Worm (Caenorhabditis elegans) whole organism, young adult: ENCODE measurements around the gene Y39E4A.1.

ENCODE experiments used
- B0019.2 ChIP-seq: fragments of 200-800 bp; sonication (Bioruptor generic); conservative IDR thresholded peaks from 2 replicates; pipeline ENCODE4 v1.3.6; 2022; ENCODE audit warnings: missing genetic modification reagents, missing genetic modification characterization, missing compliant biosample characterization
- B0261.1 ChIP-seq: sonication (generic microtip); optimal IDR thresholded peaks from 2 replicates; lab custom pipeline; 2016; ENCODE audit warnings: mild to moderate bottlenecking, missing genetic modification characterization, moderate library complexity, missing compliant biosample characterization
- C17E4.6 ChIP-seq: fragments of 200-800 bp; sonication (Bioruptor generic); IDR thresholded peaks from 2 replicates; pipeline ENCODE4 v1.3.6; 2022; ENCODE audit warnings: missing genetic modification reagents, missing genetic modification characterization, missing compliant biosample characterization
- D2030.7 ChIP-seq: fragments of 200-800 bp; sonication (Bioruptor generic); IDR thresholded peaks from 2 replicates; pipeline ENCODE4 v1.3.6; 2022; ENCODE audit warnings: missing genetic modification reagents, missing genetic modification characterization, missing compliant biosample characterization
- F10E7.11 ChIP-seq: sonication (generic microtip); optimal IDR thresholded peaks from 2 replicates; lab custom pipeline; 2017; ENCODE audit warnings: mild to moderate bottlenecking, missing genetic modification characterization, moderate library complexity, missing compliant biosample characterization
- F22D6.2 ChIP-seq: sonication (generic microtip); optimal IDR thresholded peaks from 2 replicates; lab custom pipeline; 2016; ENCODE audit warnings: mild to moderate bottlenecking, missing genetic modification characterization, missing compliant biosample characterization
- F33H1.4 ChIP-seq: fragments of 200-800 bp; sonication (Bioruptor generic); IDR thresholded peaks from 2 replicates; pipeline ENCODE4 v1.3.6; 2022; ENCODE audit warnings: missing genetic modification reagents, missing genetic modification characterization, missing compliant biosample characterization
- F37B4.10 ChIP-seq: fragments of 200-800 bp; sonication (Bioruptor generic); IDR thresholded peaks from 2 replicates; pipeline ENCODE4 v1.3.6; 2022; ENCODE audit warnings: missing genetic modification characterization, missing compliant biosample characterization
- F49E8.2 ChIP-seq: sonication (generic microtip); optimal IDR thresholded peaks from 3 replicates; lab custom pipeline; 2017; ENCODE audit warnings: missing genetic modification characterization, mild to moderate bottlenecking, missing compliant biosample characterization, antibody characterized with exemption, moderate library complexity; ENCODE audit not compliant: insufficient read depth
- F55B11.4 ChIP-seq: sonication (generic microtip); optimal IDR thresholded peaks from 2 replicates; lab custom pipeline; 2016; ENCODE audit warnings: missing compliant biosample characterization, missing genetic modification characterization, borderline replicate concordance; ENCODE audit not compliant: insufficient read depth
- F57C9.4 ChIP-seq: sonication (generic microtip); optimal IDR thresholded peaks from 2 replicates; lab custom pipeline; 2017; ENCODE audit warnings: mild to moderate bottlenecking, missing genetic modification characterization, missing compliant biosample characterization
- K11D2.4 ChIP-seq: fragments of 200-800 bp; sonication (Bioruptor generic); IDR thresholded peaks from 2 replicates; pipeline ENCODE4 v1.3.6; 2022; ENCODE audit warnings: missing genetic modification reagents, missing genetic modification characterization, missing compliant biosample characterization
- Y56A3A.18 ChIP-seq: fragments of 200-800 bp; sonication (Bioruptor generic); IDR thresholded peaks from 2 replicates; pipeline ENCODE4 v1.3.6; 2022; ENCODE audit warnings: missing genetic modification reagents, missing genetic modification characterization, missing compliant biosample characterization
- Y79H2A.3 ChIP-seq: fragments of 200-800 bp; sonication (Bioruptor generic); conservative IDR thresholded peaks from 2 replicates; pipeline ENCODE4 v1.3.6; 2022; ENCODE audit warnings: missing genetic modification reagents, missing genetic modification characterization, missing compliant biosample characterization
- ZK185.1 ChIP-seq: sonication (generic microtip); optimal IDR thresholded peaks from 2 replicates; lab custom pipeline; 2016; ENCODE audit warnings: mild to moderate bottlenecking, missing genetic modification characterization, missing compliant biosample characterization; ENCODE audit not compliant: poor library complexity, severe bottlenecking
- aptf-3 ChIP-seq: fragments of 200-800 bp; sonication (Bioruptor generic); IDR thresholded peaks from 2 replicates; pipeline ENCODE4 v1.3.6; 2022; ENCODE audit warnings: missing genetic modification characterization, missing compliant biosample characterization
- attf-3 ChIP-seq: fragments of 200-800 bp; sonication (Bioruptor generic); conservative IDR thresholded peaks from 2 replicates; pipeline ENCODE4 v1.3.6; 2022; ENCODE audit warnings: missing genetic modification reagents, missing genetic modification characterization, missing compliant biosample characterization
- attf-5 ChIP-seq: fragments of 200-800 bp; sonication (Bioruptor generic); optimal IDR thresholded peaks from 2 replicates; lab custom pipeline; 2018; ENCODE audit warnings: mild to moderate bottlenecking, missing genetic modification characterization, missing compliant biosample characterization
- bed-2 ChIP-seq: fragments of 200-800 bp; sonication (Bioruptor generic); IDR thresholded peaks from 2 replicates; pipeline ENCODE4 v1.3.6; 2022; ENCODE audit warnings: missing genetic modification reagents, missing genetic modification characterization, missing compliant biosample characterization
- ceh-100 ChIP-seq: fragments of 200-800 bp; sonication (Bioruptor generic); IDR thresholded peaks from 2 replicates; pipeline ENCODE4 v1.3.6; 2022; ENCODE audit warnings: missing genetic modification reagents, missing genetic modification characterization, missing compliant biosample characterization
- ceh-40 ChIP-seq: fragments of 200-800 bp; sonication (Bioruptor generic); IDR thresholded peaks from 2 replicates; pipeline ENCODE4 v1.3.6; 2022; ENCODE audit warnings: missing genetic modification characterization, missing compliant biosample characterization
- ceh-58 ChIP-seq: fragments of 200-800 bp; sonication (Bioruptor generic); IDR thresholded peaks from 2 replicates; pipeline ENCODE4 v1.3.6; 2022; ENCODE audit warnings: missing genetic modification characterization, missing compliant biosample characterization
- dpl-1 ChIP-seq: fragments of 150-350 bp; optimal IDR thresholded peaks from 2 replicates; lab custom pipeline; 2014; ENCODE audit warnings: missing biosample characterization, missing genetic modification reagents, missing genetic modification characterization
- egl-44 ChIP-seq: fragments of 200-800 bp; sonication (Bioruptor generic); IDR thresholded peaks from 2 replicates; pipeline ENCODE4 v1.3.6; 2022; ENCODE audit warnings: missing genetic modification reagents, missing genetic modification characterization, missing compliant biosample characterization
- ets-4 ChIP-seq: fragments of 200-800 bp; sonication (Bioruptor generic); optimal IDR thresholded peaks from 2 replicates; lab custom pipeline; 2018; ENCODE audit warnings: mild to moderate bottlenecking, missing genetic modification characterization, missing compliant biosample characterization
- gei-17 ChIP-seq: fragments of 200-800 bp; sonication (Bioruptor generic); optimal IDR thresholded peaks from 2 replicates; lab custom pipeline; 2018; ENCODE audit warnings: mild to moderate bottlenecking, missing genetic modification characterization, missing compliant biosample characterization
- hlh-12 ChIP-seq: sonication (generic microtip); optimal IDR thresholded peaks from 2 replicates; lab custom pipeline; 2016; ENCODE audit warnings: missing genetic modification characterization, missing compliant biosample characterization
- hsf-1 ChIP-seq: fragments of 200-800 bp; sonication (Bioruptor generic); IDR thresholded peaks from 2 replicates; pipeline ENCODE4 v1.3.6; 2022; ENCODE audit warnings: missing genetic modification reagents, missing genetic modification characterization, missing compliant biosample characterization
- let-607 ChIP-seq, 2 experiments: fragments of 200-800 bp in 1 of 2; sonication (Bioruptor generic) in 1 of 2; sonication (generic microtip) in 1 of 2; optimal IDR thresholded peaks; 2 replicates each; lab custom pipeline; 2016 to 2018; ENCODE audit warnings: mild to moderate bottlenecking in 2 of 2, missing compliant biosample characterization in 2 of 2, missing genetic modification characterization in 2 of 2, moderate library complexity in 2 of 2, missing genotype in 1 of 2
- lin-54 ChIP-seq: fragments of 200-800 bp; sonication (Bioruptor generic); optimal IDR thresholded peaks from 2 replicates; lab custom pipeline; 2018; ENCODE audit warnings: mild to moderate bottlenecking, missing genetic modification characterization, missing compliant biosample characterization
- lir-1 ChIP-seq: fragments of 200-800 bp; sonication (Bioruptor generic); conservative IDR thresholded peaks from 2 replicates; pipeline ENCODE4 v1.3.6; 2022; ENCODE audit warnings: missing genetic modification reagents, missing genetic modification characterization, missing compliant biosample characterization
- madf-3 ChIP-seq: fragments of 200-800 bp; sonication (Bioruptor generic); IDR thresholded peaks from 2 replicates; pipeline ENCODE4 v1.3.6; 2022; ENCODE audit warnings: missing genetic modification reagents, missing genetic modification characterization, missing compliant biosample characterization
- mcd-1 ChIP-seq: fragments of 200-800 bp; sonication (Bioruptor generic); IDR thresholded peaks from 2 replicates; pipeline ENCODE4 v1.3.6; 2022; ENCODE audit warnings: missing genetic modification reagents, missing genetic modification characterization, missing compliant biosample characterization
- mxl-1 ChIP-seq: sonication (generic microtip); optimal IDR thresholded peaks from 2 replicates; lab custom pipeline; 2016; ENCODE audit warnings: missing genetic modification characterization, missing compliant biosample characterization
- nfya-2 ChIP-seq: fragments of 200-800 bp; sonication (Bioruptor generic); IDR thresholded peaks from 2 replicates; pipeline ENCODE4 v1.3.6; 2022; ENCODE audit warnings: missing genetic modification reagents, missing genetic modification characterization, missing compliant biosample characterization
- nfyb-1 ChIP-seq: fragments of 200-800 bp; sonication (Bioruptor generic); IDR thresholded peaks from 2 replicates; pipeline ENCODE4 v1.3.6; 2022; ENCODE audit warnings: missing genetic modification reagents, missing genetic modification characterization, missing compliant biosample characterization
- nhr-179 ChIP-seq: sonication (generic microtip); optimal IDR thresholded peaks from 2 replicates; lab custom pipeline; 2016; ENCODE audit warnings: mild to moderate bottlenecking, missing genetic modification characterization, missing compliant biosample characterization
- nhr-80 ChIP-seq: sonication (generic microtip); optimal IDR thresholded peaks from 2 replicates; lab custom pipeline; 2016; ENCODE audit warnings: missing genetic modification characterization, missing compliant biosample characterization
- nhr-90 ChIP-seq: sonication (generic microtip); optimal IDR thresholded peaks from 2 replicates; lab custom pipeline; 2016; ENCODE audit warnings: missing genotype, mild to moderate bottlenecking, missing genetic modification characterization, missing compliant biosample characterization
- rpc-1 ChIP-seq, 2 experiments: fragments of 150-350 bp in 1 of 2; sonication (generic microtip) in 1 of 2; optimal IDR thresholded peaks; 2 replicates each; lab custom pipeline; 2014 to 2018; ENCODE audit warnings: missing biosample characterization in 1 of 2, missing genetic modification characterization in 1 of 2, missing genetic modification reagents in 1 of 2, missing genotype in 1 of 2
- sdz-38 ChIP-seq: sonication (generic microtip); optimal IDR thresholded peaks from 2 replicates; lab custom pipeline; 2016; ENCODE audit warnings: missing genotype, missing genetic modification characterization, missing compliant biosample characterization
- snpc-3.4 ChIP-seq: sonication (generic microtip); optimal IDR thresholded peaks from 2 replicates; lab custom pipeline; 2017; ENCODE audit warnings: missing genetic modification characterization, mild to moderate bottlenecking, missing compliant biosample characterization, antibody characterized with exemption, moderate library complexity, missing genotype, missing genetic modification reagents
- somi-1 ChIP-seq: fragments of 200-800 bp; sonication (Bioruptor generic); optimal IDR thresholded peaks from 2 replicates; lab custom pipeline; 2018; ENCODE audit warnings: mild to moderate bottlenecking, missing genetic modification characterization, missing compliant biosample characterization
- tbp1 ChIP-seq: fragments of 200-800 bp; sonication (Bioruptor generic); optimal IDR thresholded peaks from 2 replicates; lab custom pipeline; 2018; ENCODE audit warnings: mild to moderate bottlenecking, missing genetic modification characterization, missing compliant biosample characterization
- unc-62 ChIP-seq: fragments of 150-350 bp; optimal IDR thresholded peaks from 2 replicates; lab custom pipeline; 2014; ENCODE audit warnings: missing biosample characterization, missing genetic modification reagents, missing genetic modification characterization
- xnd-1 ChIP-seq: sonication (generic microtip); optimal IDR thresholded peaks from 2 replicates; lab custom pipeline; 2016; ENCODE audit warnings: missing genotype, missing genetic modification reagents, missing genetic modification characterization, missing compliant biosample characterization
- ztf-28 ChIP-seq: fragments of 200-800 bp; sonication (Bioruptor generic); IDR thresholded peaks from 2 replicates; pipeline ENCODE4 v1.3.6; 2022; ENCODE audit warnings: missing genetic modification reagents, missing genetic modification characterization, missing compliant biosample characterization
- ztf-3 ChIP-seq: fragments of 200-800 bp; sonication (Bioruptor generic); optimal IDR thresholded peaks from 2 replicates; lab custom pipeline; 2018; ENCODE audit warnings: mild to moderate bottlenecking, missing genetic modification characterization, missing compliant biosample characterization

Gene Y39E4A.1

DNA sequence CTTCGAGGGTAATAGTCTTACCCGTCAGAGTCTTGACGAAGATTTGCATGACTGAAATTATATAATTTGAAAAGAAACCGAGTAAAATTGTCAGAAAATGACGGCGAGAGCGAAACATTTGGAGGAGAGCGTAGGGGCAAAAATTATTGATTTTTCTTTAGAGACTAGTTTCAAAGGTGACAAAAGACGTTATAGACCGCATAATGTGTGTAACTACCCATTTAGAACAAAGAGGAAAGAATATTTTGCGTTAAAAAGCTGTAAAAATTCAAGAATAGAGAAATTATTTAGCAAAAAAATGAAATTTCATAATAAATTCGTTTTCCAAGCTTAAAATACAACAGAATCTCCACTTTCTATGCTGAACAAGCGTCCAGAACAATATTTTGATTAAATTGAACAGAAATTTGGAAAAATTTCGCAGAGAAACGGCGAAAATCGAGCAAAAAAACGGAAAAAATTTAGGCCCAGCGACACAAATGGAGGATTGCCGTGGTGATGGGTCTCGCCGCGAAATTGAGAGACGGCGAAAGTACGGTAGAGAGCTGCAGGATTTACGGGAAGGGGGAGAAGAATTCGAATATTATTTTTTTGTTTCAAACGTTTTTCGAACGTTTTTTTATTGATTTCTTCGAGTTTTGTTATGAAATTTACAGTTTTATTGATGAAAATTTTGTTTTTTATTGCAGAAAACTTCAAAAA is 27.4 kb downstream of the Y39E4A.1 start, which contains the start of the genes ubq-2 and frg-1 (continued):
- TF ChIP-seq D2030.7 (GFP tag; lab: Robert Waterston, UW), result peak; percentile 79
- peak; percentile 90 for TF ChIP-seq mcd-1 (GFP tag; lab: Robert Waterston, UW)
- peak; percentile 98 for TF ChIP-seq F33H1.4
- TF ChIP-seq Y56A3A.18 (GFP tag; lab: Robert Waterston, UW), result no peak
- TF ChIP-seq ztf-28 (GFP tag; lab: Robert Waterston, UW), result 0 out of 2 replicates have a peak, but pooled peaks have one; percentile 32
- peak; percentile 36; the same call in 1 of the 2 replicates for TF ChIP-seq C17E4.6 (GFP tag; lab: Robert Waterston, UW)
- TF ChIP-seq bed-2, result no peak
- TF ChIP-seq let-607 (tag; optimal IDR thresholded peaks at IDR 0.05; lab: Kevin White, UChicago), result peak in 1 of 2 experiments; percentile 67
- no peak for TF ChIP-seq nhr-80 (tag; lab: Kevin White, UChicago)
- peak; percentile 64 for TF ChIP-seq xnd-1 (tag; lab: Kevin White, UChicago)
- TF ChIP-seq snpc-3.4, result peak; percentile 32
- no peak; the same call in none of the 2 replicates for TF ChIP-seq B0019.2
- peak; percentile 89 for TF ChIP-seq lin-54
- TF ChIP-seq dpl-1 (GFP tag; lab: Kevin White, UChicago), result peak; percentile 65
- TF ChIP-seq hsf-1, result no peak
- no peak for TF ChIP-seq F37B4.10 (GFP tag; lab: Robert Waterston, UW)
- no peak for TF ChIP-seq ets-4 (GFP tag; lab: Kevin White, UChicago)
- no peak for TF ChIP-seq ceh-40
- TF ChIP-seq ceh-58 (GFP tag; lab: Robert Waterston, UW), result no peak
- no peak for TF ChIP-seq egl-44 (GFP tag; lab: Robert Waterston, UW)
- no peak for TF ChIP-seq F10E7.11 (tag; lab: Kevin White, UChicago)
- TF ChIP-seq B0261.1 (tag; lab: Kevin White, UChicago), result no peak
- peak; percentile 66 for TF ChIP-seq tbp1 (GFP tag; lab: Kevin White, UChicago)
- TF ChIP-seq gei-17 (GFP tag; lab: Kevin White, UChicago), result peak; percentile 57
- peak; percentile 82 for TF ChIP-seq madf-3 (GFP tag; lab: Robert Waterston, UW)
- TF ChIP-seq F49E8.2 (tag; lab: Kevin White, UChicago), result peak; percentile 72
- TF ChIP-seq nfyb-1 (GFP tag; lab: Robert Waterston, UW), result peak; percentile 86
- TF ChIP-seq ztf-3 (GFP tag; lab: Kevin White, UChicago), result no peak
- TF ChIP-seq F22D6.2 (tag; lab: Kevin White, UChicago), result no peak
- no peak for TF ChIP-seq sdz-38 (tag; lab: Kevin White, UChicago)
- TF ChIP-seq rpc-1 (optimal IDR thresholded peaks at IDR 0.05; lab: Kevin White, UChicago), result peak; percentile 10
- no peak for TF ChIP-seq rpc-1 (tag; optimal IDR thresholded peaks at IDR 0.05; lab: Kevin White, UChicago)
- no peak for TF ChIP-seq nhr-179 (tag; lab: Kevin White, UChicago)
- TF ChIP-seq F57C9.4, result no peak
- TF ChIP-seq ZK185.1, result no peak
- peak; percentile 43; the same call in 1 of the 2 replicates for TF ChIP-seq lir-1 (GFP tag; lab: Robert Waterston, UW)
- TF ChIP-seq K11D2.4 (GFP tag; lab: Robert Waterston, UW), result peak; percentile 77
- no peak for TF ChIP-seq F55B11.4 (tag; lab: Kevin White, UChicago)
- TF ChIP-seq nfya-2 (GFP tag; lab: Robert Waterston, UW), result no peak
- TF ChIP-seq hlh-12 (tag; lab: Kevin White, UChicago), result no peak
- TF ChIP-seq Y79H2A.3 (GFP tag; lab: Robert Waterston, UW), result no peak
- TF ChIP-seq attf-3 (GFP tag; lab: Robert Waterston, UW), result no peak
- TF ChIP-seq mxl-1, result no peak
- no peak for TF ChIP-seq somi-1
- no peak for TF ChIP-seq nhr-90
- TF ChIP-seq attf-5, result peak; percentile 89
- TF ChIP-seq aptf-3 (GFP tag; lab: Robert Waterston, UW), result no peak
- peak; percentile 69 for TF ChIP-seq ceh-100 (GFP tag; lab: Robert Waterston, UW)
- no peak for TF ChIP-seq unc-62 (GFP tag; lab: Kevin White, UChicago)
